Fruit fly (Drosophila melanogaster): ENCODE measurements around the gene CAH2.

The CAH2 gene

dm6 chr3L:12139232-12139698, 38.1 kb upstream of the CAH2 start (continued):
- TF ChIP-seq CG14710 (tag; optimal IDR thresholded peaks at IDR 0.05): peak; percentile 17
- no peak for TF ChIP-seq Dfd (GFP tag; optimal IDR thresholded peaks at IDR 0.05)
- TF ChIP-seq CG18599 (GFP tag; optimal IDR thresholded peaks at IDR 0.05): peak; percentile 61
- no peak for TF ChIP-seq ato (GFP tag; IDR thresholded peaks at IDR 0.05; ENCODE audit: partially characterized antibody)
- TF ChIP-seq Dip3 (GFP tag; optimal IDR thresholded peaks at IDR 0.05): peak; percentile 29
- TF ChIP-seq CG6765 (GFP tag; optimal IDR thresholded peaks at IDR 0.05): peak; percentile 10
- peak; percentile 96 for TF ChIP-seq CG8388 (GFP tag; optimal IDR thresholded peaks at IDR 0.05)
- peak; percentile 75 for TF ChIP-seq gem (tag; optimal IDR thresholded peaks at IDR 0.05)
- TF ChIP-seq corto (GFP tag; optimal IDR thresholded peaks at IDR 0.05): no peak
- 0 out of 2 replicates have a peak, but pooled peaks have one; percentile 21 for TF ChIP-seq CG14441 (GFP tag; IDR thresholded peaks at IDR 0.05)
- peak; percentile 56 for TF ChIP-seq CG8924 (tag; optimal IDR thresholded peaks at IDR 0.05)
- no peak for TF ChIP-seq TFAM (GFP tag; optimal IDR thresholded peaks at IDR 0.05)
- TF ChIP-seq CHES-1-like (GFP tag; optimal IDR thresholded peaks at IDR 0.05): peak; percentile 50
- TF ChIP-seq Gsc (GFP tag; IDR thresholded peaks at IDR 0.05): no peak
- no peak for TF ChIP-seq CG7745 (tag; optimal IDR thresholded peaks at IDR 0.05)
- no peak for TF ChIP-seq cg (GFP tag; optimal IDR thresholded peaks at IDR 0.05)
- TF ChIP-seq so (GFP tag; IDR thresholded peaks at IDR 0.05): 0 out of 3 replicates have a peak, but pooled peaks have one; percentile 28
- peak; percentile 17 for TF ChIP-seq D19A (tag; optimal IDR thresholded peaks at IDR 0.05)
- no peak for TF ChIP-seq twi (tag; optimal IDR thresholded peaks at IDR 0.05)
- no peak for TF ChIP-seq tll (GFP tag; optimal IDR thresholded peaks at IDR 0.05)
- peak; percentile 5 for TF ChIP-seq Dad (GFP tag; optimal IDR thresholded peaks at IDR 0.05)
- peak; percentile 41 for TF ChIP-seq CG10979 (tag; optimal IDR thresholded peaks at IDR 0.05)
- TF ChIP-seq hb (GFP tag; IDR thresholded peaks at IDR 0.05; ENCODE audit: partially characterized antibody): no peak
- TF ChIP-seq Nf-YB (GFP tag; optimal IDR thresholded peaks at IDR 0.05): no peak
- TF ChIP-seq CG7987 (GFP tag; optimal IDR thresholded peaks at IDR 0.05): no peak
- no peak for TF ChIP-seq CG9215 (GFP tag; IDR thresholded peaks at IDR 0.05)
- peak; percentile 49 for TF ChIP-seq Side (GFP tag; optimal IDR thresholded peaks at IDR 0.05)
- peak; percentile 53 for TF ChIP-seq pnt (GFP tag; optimal IDR thresholded peaks at IDR 0.05)
- 0 out of 2 replicates have a peak, but pooled peaks have one; percentile 36 for TF ChIP-seq CG6272 (GFP tag; IDR thresholded peaks at IDR 0.05)
- no peak for TF ChIP-seq schlank (tag; optimal IDR thresholded peaks at IDR 0.05)
- TF ChIP-seq CG12155 (GFP tag; optimal IDR thresholded peaks at IDR 0.05): peak; percentile 7
- TF ChIP-seq esg (GFP tag; conservative IDR thresholded peaks at IDR 0.05): peak; percentile 27; the same call in 1 of the 2 replicates
- TF ChIP-seq CG6813 (GFP tag; optimal IDR thresholded peaks at IDR 0.05): no peak
- peak; percentile 20 for TF ChIP-seq salm (tag; optimal IDR thresholded peaks at IDR 0.05)
- peak; percentile 57 for TF ChIP-seq Fer1 (GFP tag; optimal IDR thresholded peaks at IDR 0.05)
- TF ChIP-seq CG3838 (GFP tag; optimal IDR thresholded peaks at IDR 0.05): no peak
- peak; percentile 56 for TF ChIP-seq bab2 (GFP tag; optimal IDR thresholded peaks at IDR 0.05)
- TF ChIP-seq CG16813 (GFP tag; IDR thresholded peaks at IDR 0.05; ENCODE audit: partially characterized antibody): no peak
- TF ChIP-seq CG18011 (GFP tag; optimal IDR thresholded peaks at IDR 0.05): no peak
- peak in 1 of 2 experiments; percentile 60 for TF ChIP-seq Hr51 (GFP tag; optimal IDR thresholded peaks at IDR 0.05)
- peak; percentile 46 for TF ChIP-seq CG18619 (GFP tag; optimal IDR thresholded peaks at IDR 0.05)
- TF ChIP-seq stwl (tag; optimal IDR thresholded peaks at IDR 0.05): no peak
- TF ChIP-seq CG15269 (tag; optimal IDR thresholded peaks at IDR 0.05): peak; percentile 66
- no peak for TF ChIP-seq danr (GFP tag; IDR thresholded peaks at IDR 0.05)
- TF ChIP-seq Neu2 (GFP tag; optimal IDR thresholded peaks at IDR 0.05; ENCODE audit: borderline replicate concordance): no peak
- TF ChIP-seq sug (tag; optimal IDR thresholded peaks at IDR 0.05): peak; percentile 53
- TF ChIP-seq ttk (GFP tag; IDR thresholded peaks at IDR 0.05): 0 out of 2 replicates have a peak, but pooled peaks have one; percentile 44
- TF ChIP-seq row (GFP tag; IDR thresholded peaks at IDR 0.05): peak; percentile 70
- no peak for TF ChIP-seq CG17568 (GFP tag; optimal IDR thresholded peaks at IDR 0.05)
